Worm (Caenorhabditis elegans) whole organism, L3 larva: Measurements from ENCODE around the gene rpl-6.

ENCODE experiments used
- ama-1 ChIP-seq: fragments of 150-350 bp; optimal IDR thresholded peaks from 2 replicates; lab custom pipeline; 2018
- ceh-16 ChIP-seq: sonication (generic microtip); optimal IDR thresholded peaks from 2 replicates; lab custom pipeline; 2017; ENCODE audit warnings: missing biosample characterization, missing genetic modification characterization
- ceh-82 ChIP-seq: fragments of 150-350 bp; optimal IDR thresholded peaks from 2 replicates; lab custom pipeline; 2014; ENCODE audit warnings: missing biosample characterization, missing genetic modification characterization
- ceh-9 ChIP-seq: sonication (generic microtip); optimal IDR thresholded peaks from 2 replicates; lab custom pipeline; 2018; ENCODE audit warnings: missing biosample characterization, missing genetic modification characterization
- daf-12 ChIP-seq: fragments of 150-350 bp; optimal IDR thresholded peaks from 2 replicates; lab custom pipeline; 2014; ENCODE audit warnings: missing biosample characterization, missing genetic modification reagents, missing genetic modification characterization
- egl-5 ChIP-seq: fragments of 150-350 bp; optimal IDR thresholded peaks from 2 replicates; lab custom pipeline; 2017; ENCODE audit warnings: missing biosample characterization, missing genetic modification reagents, missing genetic modification characterization, inconsistent platforms
- elt-1 ChIP-seq: fragments of 150-350 bp; optimal IDR thresholded peaks from 2 replicates; lab custom pipeline; 2014; ENCODE audit warnings: missing biosample characterization, missing genetic modification characterization
- elt-2 ChIP-seq: sonication (generic microtip); optimal IDR thresholded peaks from 2 replicates; lab custom pipeline; 2016; ENCODE audit warnings: missing genetic modification reagents, mild to moderate bottlenecking, missing genetic modification characterization, missing compliant biosample characterization
- elt-3 ChIP-seq, 3 experiments: fragments of 150-350 bp in 1 of 3; sonication (generic microtip) in 2 of 3; optimal IDR thresholded peaks; 2 replicates in 2 of 3; 4 replicates in 1 of 3; lab custom pipeline; 2014 to 2017; ENCODE audit warnings: missing biosample characterization in 3 of 3, missing genetic modification characterization in 3 of 3
- fkh-10 ChIP-seq: sonication (generic microtip); optimal IDR thresholded peaks from 2 replicates; lab custom pipeline; 2017; ENCODE audit warnings: missing biosample characterization, missing genetic modification reagents, missing genetic modification characterization
- fkh-2 ChIP-seq: fragments of 150-350 bp; optimal IDR thresholded peaks from 2 replicates; lab custom pipeline; 2014; ENCODE audit warnings: missing biosample characterization, missing genetic modification reagents, missing genetic modification characterization
- fos-1 ChIP-seq: fragments of 150-350 bp; optimal IDR thresholded peaks from 2 replicates; lab custom pipeline; 2014; ENCODE audit warnings: missing biosample characterization, missing genetic modification characterization
- hmg-11 ChIP-seq: sonication (generic microtip); optimal IDR thresholded peaks from 2 replicates; lab custom pipeline; 2016; ENCODE audit warnings: missing genetic modification characterization, missing compliant biosample characterization
- jun-1 ChIP-seq: fragments of 150-350 bp; optimal IDR thresholded peaks from 2 replicates; lab custom pipeline; 2014; ENCODE audit warnings: missing biosample characterization, missing genetic modification reagents, missing genetic modification characterization
- lin-15B ChIP-seq: fragments of 150-350 bp; optimal IDR thresholded peaks from 2 replicates; lab custom pipeline; 2014; ENCODE audit warnings: missing biosample characterization, missing genetic modification characterization
- lsy-12 ChIP-seq: sonication (generic microtip); optimal IDR thresholded peaks from 2 replicates; lab custom pipeline; 2016; ENCODE audit warnings: mild to moderate bottlenecking, missing genetic modification characterization, missing compliant biosample characterization
- mdl-1 ChIP-seq: fragments of 150-350 bp; optimal IDR thresholded peaks from 2 replicates; lab custom pipeline; 2014; ENCODE audit warnings: missing biosample characterization, missing genetic modification characterization
- nfya-1 ChIP-seq: sonication (generic microtip); optimal IDR thresholded peaks from 2 replicates; lab custom pipeline; 2017; ENCODE audit warnings: missing genetic modification characterization, mild to moderate bottlenecking, missing compliant biosample characterization, antibody characterized with exemption, moderate library complexity; ENCODE audit not compliant: insufficient read depth
- nhr-11 ChIP-seq: fragments of 150-350 bp; optimal IDR thresholded peaks from 2 replicates; lab custom pipeline; 2014; ENCODE audit warnings: missing biosample characterization, missing genetic modification characterization
- nhr-12 ChIP-seq: fragments of 150-350 bp; optimal IDR thresholded peaks from 2 replicates; lab custom pipeline; 2014; ENCODE audit warnings: missing biosample characterization, missing genetic modification characterization
- nhr-23 ChIP-seq: fragments of 150-350 bp; optimal IDR thresholded peaks from 2 replicates; lab custom pipeline; 2014; ENCODE audit warnings: missing biosample characterization, missing genetic modification reagents, missing genetic modification characterization
- nhr-25 ChIP-seq: sonication (generic microtip); optimal IDR thresholded peaks from 2 replicates; lab custom pipeline; 2017; ENCODE audit warnings: missing biosample characterization, missing genetic modification characterization
- nhr-67 ChIP-seq: fragments of 150-350 bp; optimal IDR thresholded peaks from 2 replicates; lab custom pipeline; 2014; ENCODE audit warnings: missing biosample characterization, missing genetic modification characterization
- nhr-76 ChIP-seq: fragments of 150-350 bp; sonication (generic microtip); optimal IDR thresholded peaks from 5 replicates; lab custom pipeline; 2014; ENCODE audit warnings: missing biosample characterization, missing genetic modification characterization
- nhr-77 ChIP-seq: fragments of 150-350 bp; optimal IDR thresholded peaks from 2 replicates; lab custom pipeline; 2014; ENCODE audit warnings: missing biosample characterization, missing genetic modification characterization
- pqm-1 ChIP-seq: fragments of 150-350 bp; optimal IDR thresholded peaks from 2 replicates; lab custom pipeline; 2017; ENCODE audit warnings: missing biosample characterization, missing genetic modification characterization, inconsistent platforms
- snpc-4 ChIP-seq: fragments of 150-350 bp; optimal IDR thresholded peaks from 2 replicates; lab custom pipeline; 2014; ENCODE audit warnings: missing biosample characterization, missing genetic modification characterization
- tbx-2 ChIP-seq: sonication (generic microtip); optimal IDR thresholded peaks from 2 replicates; lab custom pipeline; 2016; ENCODE audit warnings: mild to moderate bottlenecking, missing genetic modification characterization, missing compliant biosample characterization
- unc-39 ChIP-seq: sonication (generic microtip); optimal IDR thresholded peaks from 4 replicates; lab custom pipeline; 2017; ENCODE audit warnings: missing biosample characterization, missing genetic modification characterization
- ztf-11 ChIP-seq: fragments of 150-350 bp; optimal IDR thresholded peaks from 2 replicates; lab custom pipeline; 2014; ENCODE audit warnings: missing biosample characterization, missing genetic modification characterization
- ztf-4 ChIP-seq: fragments of 150-350 bp; optimal IDR thresholded peaks from 2 replicates; lab custom pipeline; 2014; ENCODE audit warnings: missing biosample characterization, missing genetic modification characterization

The rpl-6 gene

ce11 chrIII:7242988-7243387 is 34.7 kb downstream of the rpl-6 start, which contains the start of gene osm-10:
TSS of gene osm-10 (plus strand) at chrIII:7243280.
- TF ChIP-seq nhr-25 (tag; lab: Kevin White, UChicago): no peak
- TF ChIP-seq ceh-9 (tag; lab: Kevin White, UChicago): no peak
- no peak for TF ChIP-seq ama-1
- TF ChIP-seq nhr-67: no peak
- no peak for TF ChIP-seq mdl-1
- no peak for TF ChIP-seq nhr-11 (tag; lab: Kevin White, UChicago)
- TF ChIP-seq snpc-4: no peak
- no peak for TF ChIP-seq ceh-16 (tag; lab: Kevin White, UChicago)
- no peak for TF ChIP-seq egl-5 (tag; lab: Kevin White, UChicago)
- TF ChIP-seq elt-1 (tag; lab: Kevin White, UChicago): no peak
- no peak for TF ChIP-seq tbx-2
- TF ChIP-seq fkh-2: no peak
- no peak for TF ChIP-seq nhr-77 (tag; lab: Kevin White, UChicago)
- TF ChIP-seq elt-2: no peak
- no peak for TF ChIP-seq lin-15B (tag; lab: Kevin White, UChicago)
- no peak for TF ChIP-seq daf-12 (tag; lab: Kevin White, UChicago)
- TF ChIP-seq unc-39 (tag; lab: Kevin White, UChicago): no peak
- no peak for TF ChIP-seq ceh-82 (tag; lab: Kevin White, UChicago)
- no peak for TF ChIP-seq fos-1 (tag; lab: Kevin White, UChicago)
- TF ChIP-seq elt-3 (tag; optimal IDR thresholded peaks at IDR 0.05; lab: Kevin White, UChicago): no peak

- TF ChIP-seq elt-1 (tag; lab: Kevin White, UChicago) (no peak), fkh-10 (peak; percentile 81)
These were observed 38.1 kb downstream of the rpl-6 start for ce11 chrIII:7246389-7246788.

ce11 chrIII:7247740-7248139 is 39.5 kb downstream of the rpl-6 start, which contains the start of gene zmp-6:
TSS of gene zmp-6 (minus strand) at chrIII:7247840.
- no peak for TF ChIP-seq nhr-23 (tag; lab: Kevin White, UChicago)
- TF ChIP-seq fos-1 (tag; lab: Kevin White, UChicago): no peak
- TF ChIP-seq fkh-10: no peak
- no peak for TF ChIP-seq unc-39 (tag; lab: Kevin White, UChicago)
- no peak for TF ChIP-seq lsy-12 (tag; lab: Kevin White, UChicago)
- TF ChIP-seq nhr-77 (tag; lab: Kevin White, UChicago): no peak
- TF ChIP-seq jun-1 (tag; lab: Kevin White, UChicago): no peak
- TF ChIP-seq ceh-9 (tag; lab: Kevin White, UChicago): no peak
- no peak for TF ChIP-seq elt-1 (tag; lab: Kevin White, UChicago)
- TF ChIP-seq nhr-76 (tag; lab: Kevin White, UChicago): no peak
- TF ChIP-seq ztf-11 (tag; lab: Kevin White, UChicago): no peak
- no peak for TF ChIP-seq ztf-4
- no peak for TF ChIP-seq nhr-67
- no peak for TF ChIP-seq hmg-11 (tag; lab: Kevin White, UChicago)

ce11 chrIII:7253669-7254068 is 45.4 kb downstream of the rpl-6 start:
- TF ChIP-seq pqm-1: no peak
- TF ChIP-seq fkh-10: peak; percentile 71
- TF ChIP-seq nfya-1 (tag; lab: Kevin White, UChicago): peak; percentile 16
- TF ChIP-seq, all 47 proteins: peak for 2

ce11 chrIII:7258931-7259330 is 50.7 kb downstream of the rpl-6 start, which contains the start of gene B0361.4:
TSS of gene B0361.4 (plus strand) at chrIII:7258991.
- TF ChIP-seq nhr-12 (tag; lab: Kevin White, UChicago) (no peak), fkh-10 (peak; percentile 93)
